Worm (Caenorhabditis elegans) whole organism, late embryonic: ENCODE measurements around the gene egg-1.

Experiments
- C08G9.2 ChIP-seq: sonication (generic microtip); optimal IDR thresholded peaks from 2 replicates; lab custom pipeline; 2016; ENCODE audit warnings: mild to moderate bottlenecking, missing genetic modification characterization, moderate library complexity, missing compliant biosample characterization
- C38D4.7 ChIP-seq: fragments of 200-800 bp; sonication (Bioruptor generic); optimal IDR thresholded peaks from 2 replicates; lab custom pipeline; 2018; ENCODE audit warnings: mild to moderate bottlenecking, missing genetic modification characterization, moderate library complexity, missing compliant biosample characterization
- K02D7.2 ChIP-seq: sonication (generic microtip); optimal IDR thresholded peaks from 2 replicates; lab custom pipeline; 2017; ENCODE audit warnings: mild to moderate bottlenecking, missing genetic modification characterization, missing compliant biosample characterization
- K09A11.1 ChIP-seq: sonication (generic microtip); optimal IDR thresholded peaks from 2 replicates; lab custom pipeline; 2017; ENCODE audit warnings: antibody characterized with exemption, mild to moderate bottlenecking, missing genetic modification characterization, missing compliant biosample characterization; ENCODE audit not compliant: insufficient read depth
- Y22D7AL.16 ChIP-seq: sonication (generic microtip); optimal IDR thresholded peaks from 2 replicates; lab custom pipeline; 2016; ENCODE audit warnings: missing genetic modification characterization, missing compliant biosample characterization
- ama-1 ChIP-seq: fragments of 150-350 bp; optimal IDR thresholded peaks from 2 replicates; lab custom pipeline; 2014
- ceh-14 ChIP-seq: sonication (generic microtip); optimal IDR thresholded peaks from 2 replicates; lab custom pipeline; 2016; ENCODE audit warnings: missing genotype, missing genetic modification characterization, missing compliant biosample characterization
- ceh-18 ChIP-seq: sonication (generic microtip); optimal IDR thresholded peaks from 2 replicates; lab custom pipeline; 2016; ENCODE audit warnings: missing genetic modification characterization, missing compliant biosample characterization
- ceh-2 ChIP-seq: sonication (generic microtip); optimal IDR thresholded peaks from 2 replicates; lab custom pipeline; 2016; ENCODE audit warnings: missing genotype, missing genetic modification characterization, missing compliant biosample characterization
- ceh-22 ChIP-seq: sonication (generic microtip); optimal IDR thresholded peaks from 2 replicates; lab custom pipeline; 2017; ENCODE audit warnings: missing biosample characterization, missing genetic modification characterization
- ceh-24 ChIP-seq: sonication (generic microtip); optimal IDR thresholded peaks from 2 replicates; lab custom pipeline; 2016; ENCODE audit warnings: mild to moderate bottlenecking, missing genetic modification characterization, missing compliant biosample characterization
- ceh-30 ChIP-seq: fragments of 150-350 bp; optimal IDR thresholded peaks from 2 replicates; lab custom pipeline; 2014; ENCODE audit warnings: missing biosample characterization, missing genetic modification characterization
- ceh-48 ChIP-seq: sonication (generic microtip); optimal IDR thresholded peaks from 2 replicates; lab custom pipeline; 2016; ENCODE audit warnings: missing genetic modification characterization, inconsistent platforms, missing compliant biosample characterization
- ceh-9 ChIP-seq: sonication (generic microtip); optimal IDR thresholded peaks from 2 replicates; lab custom pipeline; 2016; ENCODE audit warnings: mild to moderate bottlenecking, missing genetic modification characterization, inconsistent platforms, missing compliant biosample characterization
- che-1 ChIP-seq: sonication (generic microtip); optimal IDR thresholded peaks from 2 replicates; lab custom pipeline; 2016; ENCODE audit warnings: mild to moderate bottlenecking, missing genetic modification characterization, missing compliant biosample characterization
- dmd-4 ChIP-seq: sonication (generic microtip); optimal IDR thresholded peaks from 2 replicates; lab custom pipeline; 2016; ENCODE audit warnings: borderline replicate concordance, missing genetic modification characterization, missing compliant biosample characterization
- elt-2 ChIP-seq: sonication (generic microtip); optimal IDR thresholded peaks from 2 replicates; lab custom pipeline; 2016; ENCODE audit warnings: missing genetic modification reagents, missing genetic modification characterization, missing compliant biosample characterization
- elt-4 ChIP-seq: sonication (generic microtip); optimal IDR thresholded peaks from 2 replicates; lab custom pipeline; 2016; ENCODE audit warnings: missing genetic modification characterization, missing compliant biosample characterization
- ets-4 ChIP-seq: sonication (generic microtip); optimal IDR thresholded peaks from 2 replicates; lab custom pipeline; 2016; ENCODE audit warnings: missing genetic modification characterization, missing compliant biosample characterization
- fax-1 ChIP-seq: sonication (generic microtip); optimal IDR thresholded peaks from 2 replicates; lab custom pipeline; 2016; ENCODE audit warnings: missing genotype, missing genetic modification characterization, missing compliant biosample characterization
- fkh-10 ChIP-seq: fragments of 150-350 bp; optimal IDR thresholded peaks from 2 replicates; lab custom pipeline; 2014; ENCODE audit warnings: missing biosample characterization, missing genetic modification reagents, missing genetic modification characterization
- fkh-6 ChIP-seq: sonication (generic microtip); optimal IDR thresholded peaks from 2 replicates; lab custom pipeline; 2016; ENCODE audit warnings: missing genetic modification characterization, missing compliant biosample characterization
- gmeb-2 ChIP-seq: sonication (generic microtip); optimal IDR thresholded peaks from 2 replicates; lab custom pipeline; 2016; ENCODE audit warnings: missing genetic modification characterization, inconsistent platforms, missing compliant biosample characterization
- hlh-15 ChIP-seq: sonication (generic microtip); optimal IDR thresholded peaks from 2 replicates; lab custom pipeline; 2016; ENCODE audit warnings: missing genetic modification characterization, missing compliant biosample characterization
- hlh-6 ChIP-seq: sonication (generic microtip); optimal IDR thresholded peaks from 2 replicates; lab custom pipeline; 2016; ENCODE audit warnings: missing genotype, missing genetic modification characterization, missing compliant biosample characterization
- nfya-1 ChIP-seq: sonication (generic microtip); optimal IDR thresholded peaks from 2 replicates; lab custom pipeline; 2017; ENCODE audit warnings: missing genetic modification characterization, mild to moderate bottlenecking, missing compliant biosample characterization, antibody characterized with exemption, moderate library complexity
- nhr-11 ChIP-seq: fragments of 150-350 bp; optimal IDR thresholded peaks from 2 replicates; lab custom pipeline; 2014; ENCODE audit warnings: missing biosample characterization, missing genetic modification characterization
- odd-2 ChIP-seq: sonication (generic microtip); optimal IDR thresholded peaks from 2 replicates; lab custom pipeline; 2017; ENCODE audit warnings: antibody characterized with exemption, mild to moderate bottlenecking, missing genetic modification characterization, missing compliant biosample characterization
- pha-2 ChIP-seq: sonication (generic microtip); optimal IDR thresholded peaks from 2 replicates; lab custom pipeline; 2017; ENCODE audit warnings: mild to moderate bottlenecking, missing genetic modification characterization, missing compliant biosample characterization
- ref-2 ChIP-seq: sonication (generic microtip); optimal IDR thresholded peaks from 2 replicates; lab custom pipeline; 2016; ENCODE audit warnings: missing genetic modification characterization, missing compliant biosample characterization
- sox-2 ChIP-seq: fragments of 200-800 bp; sonication (Bioruptor generic); IDR thresholded peaks from 2 replicates; pipeline ENCODE4 v1.3.6; 2022; ENCODE audit warnings: missing genetic modification reagents, missing genetic modification characterization, missing compliant biosample characterization
- syd-9 ChIP-seq: sonication (generic microtip); optimal IDR thresholded peaks from 2 replicates; lab custom pipeline; 2016; ENCODE audit warnings: mild to moderate bottlenecking, missing genetic modification characterization, moderate library complexity, missing compliant biosample characterization
- tbx-2 ChIP-seq: sonication (generic microtip); optimal IDR thresholded peaks from 2 replicates; lab custom pipeline; 2016; ENCODE audit warnings: missing genetic modification characterization, missing compliant biosample characterization
- ttx-3 ChIP-seq: sonication (generic microtip); optimal IDR thresholded peaks from 2 replicates; lab custom pipeline; 2016; ENCODE audit warnings: missing genetic modification reagents, missing genetic modification characterization, missing compliant biosample characterization
- unc-3 ChIP-seq, 2 experiments: fragments of 200-800 bp in 1 of 2; sonication (Bioruptor generic) in 1 of 2; sonication (generic microtip) in 1 of 2; conservative IDR thresholded peaks in 1 of 2; optimal IDR thresholded peaks in 1 of 2; 2 replicates each; pipeline versions ENCODE4 v1.3.6 to Lab custom; 2016 to 2022; ENCODE audit warnings: missing compliant biosample characterization in 2 of 2, missing genetic modification characterization in 2 of 2, missing genetic modification reagents in 1 of 2
- unc-42 ChIP-seq: sonication (generic microtip); optimal IDR thresholded peaks from 2 replicates; lab custom pipeline; 2016; ENCODE audit warnings: missing genotype, missing genetic modification characterization, missing compliant biosample characterization
- unc-55 ChIP-seq: sonication (generic microtip); optimal IDR thresholded peaks from 2 replicates; lab custom pipeline; 2017; ENCODE audit warnings: missing biosample characterization, missing genetic modification reagents, missing genetic modification characterization
- unc-86 ChIP-seq: sonication (generic microtip); optimal IDR thresholded peaks from 2 replicates; lab custom pipeline; 2016; ENCODE audit warnings: missing genetic modification characterization, missing compliant biosample characterization
- ztf-16 ChIP-seq: sonication (generic microtip); optimal IDR thresholded peaks from 2 replicates; lab custom pipeline; 2017; ENCODE audit warnings: missing genetic modification characterization, missing compliant biosample characterization

The egg-1 gene

ce11 chrIII:5710045-5710444 is 17.9 kb upstream of the egg-1 start, which contains the start of gene B0336.12:
TSS of gene B0336.12 (minus strand) at chrIII:5710145.
- no peak for TF ChIP-seq syd-9 (tag; lab: Kevin White, UChicago)
- TF ChIP-seq unc-86 (tag; lab: Kevin White, UChicago), result no peak
- TF ChIP-seq fax-1 (tag; lab: Kevin White, UChicago), result no peak
- TF ChIP-seq odd-2 (tag; lab: Kevin White, UChicago), result no peak
- TF ChIP-seq ceh-22, result no peak
- TF ChIP-seq ceh-18 (tag; lab: Kevin White, UChicago), result no peak
- TF ChIP-seq elt-4 (tag; lab: Kevin White, UChicago), result no peak
- no peak for TF ChIP-seq dmd-4
- TF ChIP-seq K02D7.2 (tag; lab: Kevin White, UChicago), result no peak
- no peak for TF ChIP-seq fkh-10 (GFP tag; lab: Kevin White, UChicago)
- no peak for TF ChIP-seq unc-42 (tag; lab: Kevin White, UChicago)
- no peak for TF ChIP-seq Y22D7AL.16 (tag; lab: Kevin White, UChicago)
- TF ChIP-seq sox-2 (GFP tag; lab: Robert Waterston, UW), result no peak
- no peak for TF ChIP-seq pha-2 (tag; lab: Kevin White, UChicago)
- TF ChIP-seq ets-4 (tag; lab: Kevin White, UChicago), result no peak
- no peak for TF ChIP-seq tbx-2 (tag; lab: Kevin White, UChicago)

ce11 chrIII:5710676-5711075 is 17.3 kb upstream of the egg-1 start:
- TF ChIP-seq elt-2 (tag; lab: Kevin White, UChicago), result peak; percentile 42
- TF ChIP-seq hlh-6, result no peak
- TF ChIP-seq ceh-24 (tag; lab: Kevin White, UChicago), result no peak
- no peak for TF ChIP-seq ceh-30 (tag; lab: Kevin White, UChicago)
- TF ChIP-seq hlh-15 (tag; lab: Kevin White, UChicago), result no peak
- TF ChIP-seq nfya-1 (tag; lab: Kevin White, UChicago), result peak; percentile 68
- TF ChIP-seq ets-4 (tag; lab: Kevin White, UChicago), result peak; percentile 70

ce11 chrIII:5711242-5711641 is 16.7 kb upstream of the egg-1 start, which contains the start of gene rbm-26:
TSS of gene rbm-26 (plus strand) at chrIII:5711542.
- TF ChIP-seq sox-2 (GFP tag; lab: Robert Waterston, UW) (no peak), fax-1 (tag; lab: Kevin White, UChicago) (no peak), ceh-14 (no peak), C38D4.7 (no peak), tbx-2 (tag; lab: Kevin White, UChicago) (no peak), unc-3 (GFP tag; conservative IDR thresholded peaks at IDR 0.05; lab: Robert Waterston, UW) (no peak), unc-3 (tag; optimal IDR thresholded peaks at IDR 0.05; lab: Kevin White, UChicago) (no peak), ztf-16 (tag; lab: Kevin White, UChicago) (no peak), ceh-9 (tag; lab: Kevin White, UChicago) (no peak), hlh-6 (no peak), odd-2 (tag; lab: Kevin White, UChicago) (no peak), ttx-3 (no peak), che-1 (no peak), fkh-6 (tag; lab: Kevin White, UChicago) (no peak), unc-86 (tag; lab: Kevin White, UChicago) (no peak), nhr-11 (no peak), ceh-18 (tag; lab: Kevin White, UChicago) (no peak), ceh-30 (tag; lab: Kevin White, UChicago) (no peak), ref-2 (tag; lab: Kevin White, UChicago) (no peak)

- TF ChIP-seq ama-1 (lab: Kevin White, UChicago), result no peak
- TF ChIP-seq ceh-30 (tag; lab: Kevin White, UChicago), result no peak
- no peak for TF ChIP-seq unc-55 (GFP tag; lab: Kevin White, UChicago)
- no peak for TF ChIP-seq elt-2 (tag; lab: Kevin White, UChicago)
- TF ChIP-seq ceh-48 (tag; lab: Kevin White, UChicago), result no peak
- no peak for TF ChIP-seq ceh-14
- no peak for TF ChIP-seq C08G9.2
- TF ChIP-seq gmeb-2 (tag; lab: Kevin White, UChicago), result no peak
- no peak for TF ChIP-seq ceh-2
- TF ChIP-seq K09A11.1, result no peak
These were observed 15.9 kb upstream of the egg-1 start for ce11 chrIII:5711881-5712643.
